Worm (Caenorhabditis elegans): ENCODE data around the gene C28C12.11.

DNA sequence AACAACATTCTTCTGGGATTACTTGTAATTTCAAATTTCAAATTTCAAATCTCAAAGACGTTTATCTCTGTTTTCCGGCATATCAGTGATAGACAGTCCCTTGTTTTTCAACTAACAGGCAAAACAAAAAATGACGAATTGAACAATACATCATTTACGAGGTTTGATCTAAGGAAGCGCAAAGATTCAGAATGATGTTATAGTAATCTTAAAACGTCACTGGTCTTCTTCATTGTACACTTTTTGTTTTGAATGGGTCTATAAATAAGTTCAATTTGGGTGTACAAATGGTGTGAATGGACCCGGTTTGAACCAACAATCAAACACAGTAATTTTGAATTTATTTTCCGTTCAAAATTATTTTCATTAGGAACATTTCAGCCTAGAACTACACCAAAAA, 50.1 kb downstream of the C28C12.11 start:
- TF ChIP-seq ztf-11 (tag; optimal IDR thresholded peaks at IDR 0.05) (no peak), ces-1 (GFP tag; optimal IDR thresholded peaks at IDR 0.05) (no peak), pha-4 (tag; optimal IDR thresholded peaks at IDR 0.05) (no peak), unc-62 (GFP tag; optimal IDR thresholded peaks at IDR 0.05) (no peak), elt-3 (tag; optimal IDR thresholded peaks at IDR 0.05) (no peak), lin-32 (GFP tag; optimal IDR thresholded peaks at IDR 0.05) (no peak), ceh-83 (GFP tag; optimal IDR thresholded peaks at IDR 0.05) (no peak), nhr-237 (tag; optimal IDR thresholded peaks at IDR 0.05) (no peak), hlh-1 (tag; optimal IDR thresholded peaks at IDR 0.05) (no peak), lin-13 (tag; optimal IDR thresholded peaks at IDR 0.05) (no peak), unc-39 (tag; optimal IDR thresholded peaks at IDR 0.05) (no peak), nhr-76 (tag; optimal IDR thresholded peaks at IDR 0.05) (no peak), ceh-43 (GFP tag; optimal IDR thresholded peaks at IDR 0.05) (no peak), snpc-4 (tag; optimal IDR thresholded peaks at IDR 0.05) (no peak)

Data from whole organism, mixed stage, embryonic.